Worm (Caenorhabditis elegans) whole organism, L3 larva: ENCODE measurements around the gene F21C10.3.

ENCODE experiments used
- ceh-9 ChIP-seq: sonication (generic microtip); optimal IDR thresholded peaks from 2 replicates; lab custom pipeline; 2018; ENCODE audit warnings: missing biosample characterization, missing genetic modification characterization
- elt-2 ChIP-seq: sonication (generic microtip); optimal IDR thresholded peaks from 2 replicates; lab custom pipeline; 2016; ENCODE audit warnings: missing genetic modification reagents, mild to moderate bottlenecking, missing genetic modification characterization, missing compliant biosample characterization
- fkh-10 ChIP-seq: sonication (generic microtip); optimal IDR thresholded peaks from 2 replicates; lab custom pipeline; 2017; ENCODE audit warnings: missing biosample characterization, missing genetic modification reagents, missing genetic modification characterization
- fos-1 ChIP-seq: fragments of 150-350 bp; optimal IDR thresholded peaks from 2 replicates; lab custom pipeline; 2014; ENCODE audit warnings: missing biosample characterization, missing genetic modification characterization
- lin-39 ChIP-seq: fragments of 150-350 bp; optimal IDR thresholded peaks from 2 replicates; lab custom pipeline; 2018; ENCODE audit warnings: missing biosample characterization, missing genetic modification reagents, missing genetic modification characterization
- nhr-11 ChIP-seq: fragments of 150-350 bp; optimal IDR thresholded peaks from 2 replicates; lab custom pipeline; 2014; ENCODE audit warnings: missing biosample characterization, missing genetic modification characterization
- nhr-237 ChIP-seq: fragments of 150-350 bp; optimal IDR thresholded peaks from 2 replicates; lab custom pipeline; 2014; ENCODE audit warnings: missing biosample characterization, missing genetic modification characterization
- nhr-28 ChIP-seq: fragments of 150-350 bp; optimal IDR thresholded peaks from 2 replicates; lab custom pipeline; 2014; ENCODE audit warnings: missing biosample characterization, missing genetic modification characterization
- nhr-76 ChIP-seq: fragments of 150-350 bp; sonication (generic microtip); optimal IDR thresholded peaks from 5 replicates; lab custom pipeline; 2014; ENCODE audit warnings: missing biosample characterization, missing genetic modification characterization
- pha-4 ChIP-seq: fragments of 150-350 bp; optimal IDR thresholded peaks from 2 replicates; lab custom pipeline; 2014; ENCODE audit warnings: missing biosample characterization, missing genetic modification reagents, missing genetic modification characterization
- pqm-1 ChIP-seq: fragments of 150-350 bp; optimal IDR thresholded peaks from 2 replicates; lab custom pipeline; 2017; ENCODE audit warnings: missing biosample characterization, missing genetic modification characterization, inconsistent platforms
- unc-62 ChIP-seq: fragments of 150-350 bp; sonication (generic microtip); optimal IDR thresholded peaks from 4 replicates; lab custom pipeline; 2014; ENCODE audit warnings: missing biosample characterization, missing genetic modification reagents, missing genetic modification characterization
- zag-1 ChIP-seq: fragments of 150-350 bp; optimal IDR thresholded peaks from 2 replicates; lab custom pipeline; 2014; ENCODE audit warnings: missing biosample characterization, missing genetic modification characterization

ce11 chrV:9084252-9084651 is 43.6 kb upstream of the F21C10.3 start:
- TF ChIP-seq nhr-28 (tag; lab: Kevin White, UChicago): no peak
- no peak for TF ChIP-seq unc-62 (GFP tag; lab: Kevin White, UChicago)
- no peak for TF ChIP-seq zag-1 (tag; lab: Kevin White, UChicago)
- TF ChIP-seq nhr-76 (tag; lab: Kevin White, UChicago): no peak
- no peak for TF ChIP-seq ceh-9 (tag; lab: Kevin White, UChicago)
- no peak for TF ChIP-seq elt-2 (tag; lab: Kevin White, UChicago)
- TF ChIP-seq nhr-237 (tag; lab: Kevin White, UChicago): no peak
- TF ChIP-seq nhr-11: no peak
- no peak for TF ChIP-seq pha-4 (tag; lab: Kevin White, UChicago)
- no peak for TF ChIP-seq fos-1 (tag; lab: Kevin White, UChicago)
- TF ChIP-seq fkh-10 (GFP tag; lab: Kevin White, UChicago): no peak
- TF ChIP-seq lin-39 (tag; lab: Kevin White, UChicago): no peak
- no peak for TF ChIP-seq pqm-1
